Worm (Caenorhabditis elegans) whole organism, midembryonic: Measurements from ENCODE around the gene H40L08.3.

Source experiments
- flt-1 ChIP-seq: fragments of 200-800 bp; sonication (Bioruptor generic); IDR thresholded peaks from 2 replicates; pipeline ENCODE4 v1.3.6; 2022; ENCODE audit warnings: missing genetic modification characterization, missing compliant biosample characterization
- ref-1 ChIP-seq: fragments of 200-800 bp; sonication (Bioruptor generic); conservative IDR thresholded peaks from 2 replicates; pipeline ENCODE4 v1.3.6; 2022; ENCODE audit warnings: missing genetic modification reagents, missing genetic modification characterization, missing compliant biosample characterization

DNA sequence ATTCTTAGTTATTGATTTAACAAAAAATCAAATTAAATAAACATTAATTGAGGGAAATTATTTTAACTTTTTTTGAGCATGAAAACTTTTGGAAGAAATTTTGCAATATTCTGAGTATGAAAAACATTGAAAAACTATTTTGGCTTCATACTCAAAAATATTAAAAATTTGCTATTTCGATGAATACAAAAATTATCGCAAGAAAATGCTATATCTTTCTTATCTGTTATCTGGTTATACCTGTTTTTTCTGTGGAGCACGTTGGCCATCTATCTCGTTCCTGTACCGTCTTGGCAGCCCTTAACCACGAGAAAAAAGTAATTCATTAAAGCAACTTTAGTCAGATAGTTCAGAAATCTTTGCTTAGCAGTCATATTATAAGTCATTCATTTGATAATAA is 18.0 kb downstream of the H40L08.3 start:
- TF ChIP-seq ref-1 (GFP tag; lab: Robert Waterston, UW): no peak
- no peak for TF ChIP-seq flt-1 (GFP tag; lab: Robert Waterston, UW)
